Fruit fly (Drosophila melanogaster): ENCODE data around the gene CG3168.

CG3168 gene

DNA sequence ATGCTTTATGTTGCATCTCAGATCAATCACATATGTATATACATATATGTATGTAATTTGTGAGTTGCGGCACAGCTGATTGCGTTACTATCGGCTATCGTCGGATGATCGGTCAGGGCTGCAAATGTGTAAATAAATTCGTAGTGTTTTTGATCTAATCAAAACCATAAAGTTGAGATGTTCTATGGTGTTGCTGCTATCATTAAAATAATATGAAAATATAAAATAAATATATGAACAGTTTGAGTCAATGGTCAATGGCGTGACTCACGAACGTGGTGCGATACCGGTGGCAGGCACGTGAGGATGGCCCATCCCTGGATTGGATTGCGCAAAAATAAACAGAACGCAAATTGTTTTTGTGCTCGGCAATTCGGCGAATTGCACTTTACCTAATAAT, 31.1 kb upstream of the CG3168 start, which contains the start of gene Coq7 (continued):
- TF ChIP-seq Hr3 (GFP tag; optimal IDR thresholded peaks at IDR 0.05) (peak; percentile 86), Ravus (GFP tag; IDR thresholded peaks at IDR 0.05) (peak; percentile 62), nau (GFP tag; optimal IDR thresholded peaks at IDR 0.05) (no peak), CG2120 (GFP tag; optimal IDR thresholded peaks at IDR 0.05) (peak; percentile 78), pho (GFP tag; optimal IDR thresholded peaks at IDR 0.05) (peak; percentile 58), sima (GFP tag; optimal IDR thresholded peaks at IDR 0.05) (no peak), psq (GFP tag; optimal IDR thresholded peaks at IDR 0.05) (no peak), sd (tag; optimal IDR thresholded peaks at IDR 0.05) (no peak), CG8359 (GFP tag; optimal IDR thresholded peaks at IDR 0.05; ENCODE audit: borderline replicate concordance) (peak; percentile 50), CG10147 (GFP tag; optimal IDR thresholded peaks at IDR 0.05) (no peak), CG34376 (GFP tag; optimal IDR thresholded peaks at IDR 0.05) (peak; percentile 71), CG7963 (GFP tag; IDR thresholded peaks at IDR 0.05; ENCODE audit: partially characterized antibody) (peak; percentile 89), fru (optimal IDR thresholded peaks at IDR 0.05) (no peak), gro (GFP tag; optimal IDR thresholded peaks at IDR 0.05) (no peak), repo (GFP tag; optimal IDR thresholded peaks at IDR 0.05) (no peak), CG8944 (GFP tag; optimal IDR thresholded peaks at IDR 0.05) (peak; percentile 46), CG9437 (GFP tag; optimal IDR thresholded peaks at IDR 0.05) (peak; percentile 61), CG30431 (GFP tag; optimal IDR thresholded peaks at IDR 0.05) (peak; percentile 81), Dll (GFP tag; IDR thresholded peaks at IDR 0.05; ENCODE audit: partially characterized antibody) (peak; percentile 99), CG15696 (tag; optimal IDR thresholded peaks at IDR 0.05) (peak; percentile 85), CG6175 (GFP tag; IDR thresholded peaks at IDR 0.05) (peak; percentile 80), vfl (GFP tag; optimal IDR thresholded peaks at IDR 0.05) (peak; percentile 74), CG32532 (GFP tag; IDR thresholded peaks at IDR 0.05) (peak; percentile 92), br (optimal IDR thresholded peaks at IDR 0.05) (no peak), CG6683 (GFP tag; optimal IDR thresholded peaks at IDR 0.05) (peak; percentile 66), CG31224 (GFP tag; IDR thresholded peaks at IDR 0.05) (peak; percentile 85), sim (GFP tag; IDR thresholded peaks at IDR 0.05) (peak; percentile 67; the same call in 1 of the 2 replicates), unc-4 (GFP tag; IDR thresholded peaks at IDR 0.05; ENCODE audit: partially characterized antibody) (peak; percentile 98), Nf-YA (GFP tag; IDR thresholded peaks at IDR 0.05) (peak; percentile 74; the same call in 1 of the 2 replicates), Bdp1 (GFP tag; optimal IDR thresholded peaks at IDR 0.05) (peak; percentile 56), az2 (GFP tag; optimal IDR thresholded peaks at IDR 0.05) (peak; percentile 88), caup (GFP tag; optimal IDR thresholded peaks at IDR 0.05; ENCODE audit: severe bottlenecking) (peak; percentile 83), CG17359 (tag; optimal IDR thresholded peaks at IDR 0.05) (peak; percentile 82), ash1 (GFP tag; optimal IDR thresholded peaks at IDR 0.05) (no peak), bab2 (GFP tag; optimal IDR thresholded peaks at IDR 0.05) (peak; percentile 19), MBD-R2 (GFP tag; IDR thresholded peaks at IDR 0.05) (peak; percentile 96), ara (GFP tag; IDR thresholded peaks at IDR 0.05) (peak; percentile 92), BtbVII (GFP tag; optimal IDR thresholded peaks at IDR 0.05) (no peak), tup (GFP tag; optimal IDR thresholded peaks at IDR 0.05) (peak; percentile 71), CG17802 (tag; optimal IDR thresholded peaks at IDR 0.05) (peak; percentile 58), CG12155 (GFP tag; optimal IDR thresholded peaks at IDR 0.05) (peak; percentile 86), CG2202 (tag; optimal IDR thresholded peaks at IDR 0.05) (peak; percentile 73), Atf6 (GFP tag; IDR thresholded peaks at IDR 0.05) (peak; percentile 87), eve (GFP tag; optimal IDR thresholded peaks at IDR 0.05) (no peak), Doc2 (GFP tag; IDR thresholded peaks at IDR 0.05) (peak; percentile 61; the same call in 1 of the 2 replicates), Camta (GFP tag; optimal IDR thresholded peaks at IDR 0.05) (peak; percentile 52), bcd (GFP tag; optimal IDR thresholded peaks at IDR 0.05) (peak; percentile 83), sens (GFP tag) (peak; percentile 94), D (optimal IDR thresholded peaks at IDR 0.05) (no peak), D (GFP tag; optimal IDR thresholded peaks at IDR 0.05) (peak; percentile 78), CG42726 (GFP tag; IDR thresholded peaks at IDR 0.05; ENCODE audit: partially characterized antibody) (peak; percentile 95), CG18764 (GFP tag; optimal IDR thresholded peaks at IDR 0.05) (peak; percentile 84)

Data from whole organism, embryonic.